Fruit fly (Drosophila melanogaster) whole organism, wandering third instar larva: ENCODE data around the gene Or82a.

Source experiments
- Abd-B ChIP-seq: fragments of >200 bp; optimal IDR thresholded peaks from 2 replicates; lab custom pipeline; 2017; ENCODE audit warnings: missing biosample characterization, missing genetic modification characterization
- N ChIP-seq: fragments of >200 bp; optimal IDR thresholded peaks from 2 replicates; lab custom pipeline; 2018; ENCODE audit warnings: missing biosample characterization, missing external identifiers, missing genetic modification characterization
- brk ChIP-seq: fragments of 200-800 bp; sonication (Bioruptor generic); optimal IDR thresholded peaks from 2 replicates; lab custom pipeline; 2016; ENCODE audit warnings: missing biosample characterization, mild to moderate bottlenecking, missing genetic modification characterization
- dl ChIP-seq, 2 experiments: fragments of 175-275, 200-275 bp in 1 of 2; fragments of 200-275 bp in 1 of 2; sonication (Bioruptor generic); optimal IDR thresholded peaks; lab custom pipeline; 2018; ENCODE audit warnings: mild to moderate bottlenecking in 2 of 2, missing biosample characterization in 2 of 2, missing genetic modification characterization in 2 of 2, moderate library complexity in 2 of 2; ENCODE audit not compliant: partially characterized antibody in 2 of 2, insufficient read depth in 1 of 2
- psq ChIP-seq: fragments of 200-800 bp; sonication (Bioruptor generic); optimal IDR thresholded peaks from 3 replicates; lab custom pipeline; 2017; ENCODE audit warnings: missing biosample characterization, mild to moderate bottlenecking, missing genetic modification characterization, moderate library complexity

dm6 chr3R:4214601-4215000, 42.2 kb upstream of the Or82a start:
- TF ChIP-seq brk (GFP tag; lab: Kevin White, UChicago) (no peak), dl (GFP tag; optimal IDR thresholded peaks at IDR 0.05; lab: Kevin White, UChicago; ENCODE audit: insufficient read depth in 1 of 2, partially characterized antibody in 2 of 2) (no peak), N (no peak), Abd-B (GFP tag; lab: Kevin White, UChicago) (no peak), psq (GFP tag; lab: Kevin White, UChicago) (no peak)
